Worm (Caenorhabditis elegans) whole organism, L2 larva: ENCODE results near the gene mboa-7.

Experiments
- C34F6.9 ChIP-seq: fragments of 150-350 bp; optimal IDR thresholded peaks from 2 replicates; lab custom pipeline; 2014; ENCODE audit warnings: missing biosample characterization, missing genetic modification characterization
- F13H6.1 ChIP-seq: sonication (generic microtip); optimal IDR thresholded peaks from 2 replicates; lab custom pipeline; 2016; ENCODE audit warnings: missing genetic modification characterization, missing compliant biosample characterization
- R02D3.7 ChIP-seq: fragments of 150-350 bp; optimal IDR thresholded peaks from 2 replicates; lab custom pipeline; 2014; ENCODE audit warnings: missing biosample characterization, missing genetic modification characterization
- Y55F3AM.14 ChIP-seq: fragments of 200-800 bp; sonication (Bioruptor generic); optimal IDR thresholded peaks from 2 replicates; lab custom pipeline; 2018; ENCODE audit warnings: mild to moderate bottlenecking, missing genetic modification characterization, missing compliant biosample characterization
- ZK546.5 ChIP-seq: sonication (generic microtip); optimal IDR thresholded peaks from 2 replicates; lab custom pipeline; 2017; ENCODE audit warnings: missing biosample characterization, missing genetic modification characterization
- alr-1 ChIP-seq: fragments of 150-350 bp; optimal IDR thresholded peaks from 2 replicates; lab custom pipeline; 2014; ENCODE audit warnings: missing biosample characterization, missing genetic modification characterization
- aly-2 ChIP-seq: fragments of 150-350 bp; optimal IDR thresholded peaks from 2 replicates; lab custom pipeline; 2014; ENCODE audit warnings: missing biosample characterization, missing genetic modification characterization
- ama-1 ChIP-seq: fragments of 150-350 bp; optimal IDR thresholded peaks from 2 replicates; lab custom pipeline; 2018; ENCODE audit warnings: inconsistent platforms
- blmp-1 ChIP-seq: sonication (generic microtip); optimal IDR thresholded peaks from 2 replicates; lab custom pipeline; 2017; ENCODE audit warnings: missing genetic modification characterization, mild to moderate bottlenecking, missing compliant biosample characterization, antibody characterized with exemption, moderate library complexity; ENCODE audit not compliant: insufficient read depth
- ceh-16 ChIP-seq: fragments of 150-350 bp; optimal IDR thresholded peaks from 2 replicates; lab custom pipeline; 2014; ENCODE audit warnings: missing biosample characterization, missing genetic modification characterization
- ceh-82 ChIP-seq: fragments of 150-350 bp; optimal IDR thresholded peaks from 2 replicates; lab custom pipeline; 2014; ENCODE audit warnings: missing biosample characterization, missing genetic modification characterization
- crh-2 ChIP-seq: sonication (generic microtip); optimal IDR thresholded peaks from 2 replicates; lab custom pipeline; 2017; ENCODE audit warnings: missing biosample characterization, missing genetic modification characterization
- dmd-4 ChIP-seq: sonication (generic microtip); optimal IDR thresholded peaks from 2 replicates; lab custom pipeline; 2017; ENCODE audit warnings: missing biosample characterization, missing genetic modification characterization
- egl-27 ChIP-seq: sonication (generic microtip); optimal IDR thresholded peaks from 3 replicates; lab custom pipeline; 2017; ENCODE audit warnings: missing biosample characterization, missing genetic modification reagents, missing genetic modification characterization
- elt-3 ChIP-seq: sonication (generic microtip); optimal IDR thresholded peaks from 2 replicates; lab custom pipeline; 2017; ENCODE audit warnings: missing biosample characterization, missing genetic modification characterization
- fos-1 ChIP-seq: fragments of 150-350 bp; optimal IDR thresholded peaks from 2 replicates; lab custom pipeline; 2014; ENCODE audit warnings: missing biosample characterization, missing genetic modification characterization
- gmeb-1 ChIP-seq: fragments of 150-350 bp; optimal IDR thresholded peaks from 2 replicates; lab custom pipeline; 2014; ENCODE audit warnings: missing biosample characterization, missing genetic modification characterization
- lin-11 ChIP-seq: fragments of 150-350 bp; sonication (generic microtip); optimal IDR thresholded peaks from 2 replicates; lab custom pipeline; 2014; ENCODE audit warnings: missing biosample characterization, missing genetic modification characterization, inconsistent platforms, mixed read lengths
- lin-13 ChIP-seq: fragments of 150-350 bp; optimal IDR thresholded peaks from 2 replicates; lab custom pipeline; 2014; ENCODE audit warnings: missing biosample characterization, missing genetic modification reagents, missing genetic modification characterization
- lin-39 ChIP-seq: fragments of 150-350 bp; optimal IDR thresholded peaks from 2 replicates; lab custom pipeline; 2014; ENCODE audit warnings: missing biosample characterization, missing genetic modification reagents, missing genetic modification characterization
- lsy-2 ChIP-seq, 2 experiments: fragments of 150-350 bp in 1 of 2; sonication (generic microtip) in 1 of 2; optimal IDR thresholded peaks; 2 replicates each; lab custom pipeline; 2014 to 2017; ENCODE audit warnings: missing biosample characterization in 2 of 2, missing genetic modification characterization in 2 of 2
- mab-5 ChIP-seq: fragments of 150-350 bp; optimal IDR thresholded peaks from 2 replicates; lab custom pipeline; 2014; ENCODE audit warnings: missing biosample characterization, missing genetic modification characterization
- mbf-1 ChIP-seq: sonication (generic microtip); optimal IDR thresholded peaks from 2 replicates; lab custom pipeline; 2017; ENCODE audit warnings: missing biosample characterization, missing genetic modification characterization
- mdl-1 ChIP-seq, 2 experiments: fragments of 150-350 bp in 1 of 2; sonication (generic microtip) in 1 of 2; optimal IDR thresholded peaks; 2 replicates each; lab custom pipeline; 2017; ENCODE audit warnings: missing biosample characterization in 2 of 2, missing genetic modification characterization in 2 of 2
- nhr-10 ChIP-seq: sonication (generic microtip); optimal IDR thresholded peaks from 2 replicates; lab custom pipeline; 2017; ENCODE audit warnings: missing biosample characterization, missing genetic modification characterization
- nhr-11 ChIP-seq: fragments of 150-350 bp; optimal IDR thresholded peaks from 2 replicates; lab custom pipeline; 2014; ENCODE audit warnings: missing biosample characterization, missing genetic modification characterization
- nhr-129 ChIP-seq: fragments of 150-350 bp; optimal IDR thresholded peaks from 2 replicates; lab custom pipeline; 2014; ENCODE audit warnings: missing biosample characterization, missing genetic modification characterization
- nhr-21 ChIP-seq: fragments of 150-350 bp; optimal IDR thresholded peaks from 2 replicates; lab custom pipeline; 2014; ENCODE audit warnings: missing biosample characterization, missing genetic modification characterization
- nhr-23 ChIP-seq: fragments of 150-350 bp; optimal IDR thresholded peaks from 2 replicates; lab custom pipeline; 2014; ENCODE audit warnings: missing biosample characterization, missing genetic modification reagents, missing genetic modification characterization
- nhr-237 ChIP-seq: fragments of 150-350 bp; optimal IDR thresholded peaks from 2 replicates; lab custom pipeline; 2014; ENCODE audit warnings: missing biosample characterization, missing genetic modification characterization
- nhr-25 ChIP-seq: fragments of 150-350 bp; sonication (generic microtip); optimal IDR thresholded peaks from 3 replicates; lab custom pipeline; 2014; ENCODE audit warnings: missing biosample characterization, missing genetic modification characterization
- nhr-77 ChIP-seq: fragments of 150-350 bp; optimal IDR thresholded peaks from 2 replicates; lab custom pipeline; 2014; ENCODE audit warnings: missing biosample characterization, missing genetic modification characterization
- peb-1 ChIP-seq: fragments of 150-350 bp; optimal IDR thresholded peaks from 2 replicates; lab custom pipeline; 2014; ENCODE audit warnings: missing biosample characterization, missing genetic modification characterization
- skn-1 ChIP-seq: sonication (generic microtip); optimal IDR thresholded peaks from 2 replicates; lab custom pipeline; 2017; ENCODE audit warnings: missing biosample characterization, missing genetic modification characterization
- sma-9 ChIP-seq, 2 experiments: fragments of 150-350 bp in 1 of 2; sonication (generic microtip) in 1 of 2; optimal IDR thresholded peaks; 2 replicates each; lab custom pipeline; 2014 to 2016; ENCODE audit warnings: missing genetic modification characterization in 2 of 2, mild to moderate bottlenecking in 1 of 2, missing biosample characterization in 1 of 2, missing compliant biosample characterization in 1 of 2, missing genetic modification reagents in 1 of 2, moderate library complexity in 1 of 2
- snpc-4 ChIP-seq: fragments of 150-350 bp; optimal IDR thresholded peaks from 2 replicates; lab custom pipeline; 2014; ENCODE audit warnings: missing biosample characterization, missing genetic modification characterization
- unc-55 ChIP-seq: fragments of 150-350 bp; sonication (generic microtip); optimal IDR thresholded peaks from 3 replicates; lab custom pipeline; 2014; ENCODE audit warnings: missing biosample characterization, missing genetic modification reagents, missing genetic modification characterization
- unc-62 ChIP-seq: fragments of 150-350 bp; optimal IDR thresholded peaks from 2 replicates; lab custom pipeline; 2014; ENCODE audit warnings: missing biosample characterization, missing genetic modification reagents, missing genetic modification characterization
- zag-1 ChIP-seq: fragments of 150-350 bp; optimal IDR thresholded peaks from 2 replicates; lab custom pipeline; 2014; ENCODE audit warnings: missing biosample characterization, missing genetic modification characterization
- ztf-1 ChIP-seq: fragments of 200-800 bp; sonication (Bioruptor generic); conservative IDR thresholded peaks from 2 replicates; pipeline ENCODE4 v1.3.6; 2022; ENCODE audit warnings: missing genetic modification characterization, missing compliant biosample characterization
- ztf-11 ChIP-seq: sonication (generic microtip); optimal IDR thresholded peaks from 2 replicates; lab custom pipeline; 2017; ENCODE audit warnings: missing biosample characterization, missing genetic modification characterization
- ztf-4 ChIP-seq: fragments of 150-350 bp; optimal IDR thresholded peaks from 2 replicates; lab custom pipeline; 2014; ENCODE audit warnings: missing biosample characterization, missing genetic modification characterization

Gene mboa-7

ce11 chrX:10566775-10567174 is 42.4 kb upstream of the mboa-7 start:
- TF ChIP-seq crh-2 (tag; lab: Kevin White, UChicago) (peak; percentile 56), nhr-129 (tag; lab: Kevin White, UChicago) (peak; percentile 24), sma-9 (GFP tag; optimal IDR thresholded peaks at IDR 0.05; lab: Kevin White, UChicago) (peak; percentile 37), sma-9 (tag; optimal IDR thresholded peaks at IDR 0.05; lab: Kevin White, UChicago) (no peak), F13H6.1 (tag; lab: Kevin White, UChicago) (peak; percentile 7), ZK546.5 (tag; lab: Kevin White, UChicago) (no peak), ama-1 (lab: Kevin White, UChicago) (no peak), C34F6.9 (peak; percentile 33), gmeb-1 (tag; lab: Kevin White, UChicago) (peak; percentile 48), blmp-1 (tag; lab: Kevin White, UChicago) (peak; percentile 30), ztf-1 (GFP tag; lab: Robert Waterston, UW) (no peak), egl-27 (tag; lab: Kevin White, UChicago) (no peak), lsy-2 (tag; optimal IDR thresholded peaks at IDR 0.05; lab: Kevin White, UChicago) (peak in 1 of 2 experiments; percentile 54), unc-55 (GFP tag; lab: Kevin White, UChicago) (peak; percentile 74), ceh-16 (no peak), fos-1 (peak; percentile 56), lin-13 (GFP tag; lab: Kevin White, UChicago) (peak; percentile 9)

DNA sequence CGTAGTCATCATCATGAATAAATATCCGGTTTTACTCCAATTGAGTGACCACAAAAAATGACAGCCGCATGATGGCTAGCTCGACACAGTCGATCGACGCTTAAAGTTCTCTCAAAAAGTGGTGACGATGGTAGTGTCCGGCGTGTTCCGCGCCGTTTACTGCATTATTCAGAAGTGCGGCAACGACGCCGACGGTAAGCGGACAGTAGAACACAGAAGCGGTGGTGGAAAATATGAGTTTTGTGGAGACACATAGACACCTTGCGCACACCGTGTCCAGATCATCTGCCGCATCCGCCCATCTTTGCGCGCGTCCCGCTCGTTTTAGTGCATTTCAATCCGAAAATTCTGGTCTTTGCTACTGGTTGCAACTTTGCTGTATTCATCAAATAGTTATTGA is 34.8 kb upstream of the mboa-7 start, which contains the start of gene F59F5.7:
F59F5.7 (plus strand) TSS at position 301 of the 400 bp plus-strand sequence.
- no peak for TF ChIP-seq fos-1
- TF ChIP-seq nhr-129 (tag; lab: Kevin White, UChicago): no peak
- TF ChIP-seq R02D3.7: no peak
- TF ChIP-seq gmeb-1 (tag; lab: Kevin White, UChicago): no peak
- TF ChIP-seq lsy-2 (tag; optimal IDR thresholded peaks at IDR 0.05; lab: Kevin White, UChicago): no peak
- TF ChIP-seq peb-1 (tag; lab: Kevin White, UChicago): no peak
- no peak for TF ChIP-seq lin-13 (GFP tag; lab: Kevin White, UChicago)

DNA sequence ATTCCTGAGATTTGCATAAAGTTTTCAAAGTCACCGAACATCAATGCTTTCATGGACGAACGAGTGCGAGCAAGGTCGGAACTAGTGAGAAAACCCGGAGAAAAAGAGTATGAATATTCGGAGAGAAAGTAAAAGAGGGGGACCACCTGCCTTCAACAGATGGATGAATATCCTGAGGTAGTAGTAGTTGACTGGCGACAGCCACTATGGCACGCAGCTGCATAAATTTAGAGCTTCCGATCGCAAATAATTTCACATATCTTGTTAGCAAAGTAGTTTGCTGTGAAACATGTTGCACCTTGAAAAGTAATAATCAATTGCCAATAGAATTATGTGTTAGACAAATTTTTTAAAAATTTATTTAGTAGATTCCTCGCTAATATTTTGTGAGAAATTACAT is 32.4 kb upstream of the mboa-7 start:
- TF ChIP-seq C34F6.9 (no peak), lin-13 (GFP tag; lab: Kevin White, UChicago) (no peak), ceh-16 (no peak), unc-55 (GFP tag; lab: Kevin White, UChicago) (no peak), ztf-11 (tag; lab: Kevin White, UChicago) (no peak), gmeb-1 (tag; lab: Kevin White, UChicago) (no peak), zag-1 (tag; lab: Kevin White, UChicago) (no peak), unc-62 (no peak), nhr-10 (tag; lab: Kevin White, UChicago) (no peak), skn-1 (tag; lab: Kevin White, UChicago) (no peak)

- TF ChIP-seq unc-62: no peak
- TF ChIP-seq ztf-1 (GFP tag; lab: Robert Waterston, UW): no peak
- TF ChIP-seq nhr-10 (tag; lab: Kevin White, UChicago): no peak
- no peak for TF ChIP-seq elt-3 (tag; lab: Kevin White, UChicago)
- peak; percentile 46 for TF ChIP-seq nhr-21 (tag; lab: Kevin White, UChicago)
- peak; percentile 76 for TF ChIP-seq Y55F3AM.14 (GFP tag; lab: Kevin White, UChicago)
- no peak for TF ChIP-seq ama-1 (lab: Kevin White, UChicago)
- TF ChIP-seq dmd-4 (tag; lab: Kevin White, UChicago): no peak
- TF ChIP-seq skn-1 (tag; lab: Kevin White, UChicago): no peak
- peak; percentile 20 for TF ChIP-seq nhr-77 (tag; lab: Kevin White, UChicago)
- peak; percentile 56 to 69 for TF ChIP-seq lsy-2 (tag; optimal IDR thresholded peaks at IDR 0.05; lab: Kevin White, UChicago)
- TF ChIP-seq nhr-11 (tag; lab: Kevin White, UChicago): peak; percentile 51
- peak; percentile 65 for TF ChIP-seq egl-27 (tag; lab: Kevin White, UChicago)
- no peak for TF ChIP-seq nhr-237 (tag; lab: Kevin White, UChicago)
- TF ChIP-seq lin-13 (GFP tag; lab: Kevin White, UChicago): peak; percentile 55
- peak; percentile 67 for TF ChIP-seq lin-11 (tag; lab: Kevin White, UChicago)
- TF ChIP-seq nhr-25 (tag; lab: Kevin White, UChicago): no peak
- TF ChIP-seq mbf-1 (tag; lab: Kevin White, UChicago): no peak
- no peak for TF ChIP-seq ztf-11 (tag; lab: Kevin White, UChicago)
- peak; percentile 8 for TF ChIP-seq ceh-82 (tag; lab: Kevin White, UChicago)
- peak; percentile 67 for TF ChIP-seq mab-5 (tag; lab: Kevin White, UChicago)
- peak; percentile 93 for TF ChIP-seq nhr-129 (tag; lab: Kevin White, UChicago)
- no peak for TF ChIP-seq ztf-4 (tag; lab: Kevin White, UChicago)
- TF ChIP-seq lin-39 (tag; lab: Kevin White, UChicago): peak; percentile 81
- peak; percentile 74 for TF ChIP-seq crh-2 (tag; lab: Kevin White, UChicago)
- no peak for TF ChIP-seq ZK546.5 (tag; lab: Kevin White, UChicago)
- peak; percentile 51 for TF ChIP-seq snpc-4 (tag; lab: Kevin White, UChicago)
- peak; percentile 40 to 75 for TF ChIP-seq mdl-1 (tag; optimal IDR thresholded peaks at IDR 0.05; lab: Kevin White, UChicago)
- TF ChIP-seq aly-2: no peak
- TF ChIP-seq nhr-23: no peak
- no peak for TF ChIP-seq peb-1 (tag; lab: Kevin White, UChicago)
- TF ChIP-seq alr-1 (tag; lab: Kevin White, UChicago): peak; percentile 98
- peak; percentile 80 for TF ChIP-seq C34F6.9
These were observed 31.0 kb upstream of the mboa-7 start, which contains the start of gene syd-2 for ce11 chrX:10555189-10555964. Gene syd-2, minus strand, starts transcription at chrX:10555239.
